Fruit fly (Drosophila melanogaster) Kc167 (cell line): ENCODE data around the gene CG14965.

Experiments used
- Myc ChIP-seq: fragments of >200 bp; optimal IDR thresholded peaks from 2 replicates; lab custom pipeline; 2017; ENCODE audit warnings: missing external identifiers
- Sin3A ChIP-seq: fragments of >200 bp; optimal IDR thresholded peaks from 2 replicates; lab custom pipeline; 2018; ENCODE audit warnings: missing external identifiers
- h ChIP-seq: fragments of >200 bp; optimal IDR thresholded peaks from 3 replicates; lab custom pipeline; 2018; ENCODE audit warnings: missing external identifiers
- insv ChIP-seq: fragments of >200 bp; optimal IDR thresholded peaks from 3 replicates; lab custom pipeline; 2018; ENCODE audit warnings: missing external identifiers
- psq ChIP-seq: fragments of >200 bp; optimal IDR thresholded peaks from 2 replicates; lab custom pipeline; 2017; ENCODE audit warnings: missing external identifiers
- ttk ChIP-seq: sonication (Bioruptor generic); optimal IDR thresholded peaks from 2 replicates; lab custom pipeline; 2017; ENCODE audit warnings: missing external identifiers

Gene CG14965

dm6 chr3L:3192333-3192894, at the start of gene CG14965:
Gene CG14965 (minus strand): TSS chr3L:3192491.
- TF ChIP-seq insv (no peak), ttk (lab: Kevin White, UChicago) (no peak), Sin3A (lab: Kevin White, UChicago) (no peak), h (lab: Kevin White, UChicago) (no peak), Myc (no peak), psq (lab: Kevin White, UChicago) (no peak)

dm6 chr3L:3241368-3241640, 49.0 kb upstream of the CG14965 start:
- TF ChIP-seq ttk (lab: Kevin White, UChicago) = no peak
- no peak for TF ChIP-seq psq (lab: Kevin White, UChicago)
- TF ChIP-seq Sin3A (lab: Kevin White, UChicago) = no peak
- TF ChIP-seq Myc = no peak
- TF ChIP-seq insv = no peak
- TF ChIP-seq h (lab: Kevin White, UChicago) = no peak

dm6 chr3L:3240597-3241367, 48.5 kb upstream of the CG14965 start:
- no peak for TF ChIP-seq psq (lab: Kevin White, UChicago)
- TF ChIP-seq insv = no peak
- TF ChIP-seq Myc = no peak
- no peak for TF ChIP-seq Sin3A (lab: Kevin White, UChicago)
- TF ChIP-seq ttk (lab: Kevin White, UChicago) = no peak
- no peak for TF ChIP-seq h (lab: Kevin White, UChicago)

- TF ChIP-seq insv (no peak), h (lab: Kevin White, UChicago) (no peak), psq (lab: Kevin White, UChicago) (no peak), ttk (lab: Kevin White, UChicago) (no peak), Sin3A (lab: Kevin White, UChicago) (no peak), Myc (no peak)
Observed at dm6 chr3L:3239785-3240596, 47.7 kb upstream of the CG14965 start.

dm6 chr3L:3239033-3239752, 46.9 kb upstream of the CG14965 start, which contains the start of gene CG17746:
Gene CG17746 (minus strand): TSS chr3L:3239578.
- TF ChIP-seq insv (no peak), Sin3A (lab: Kevin White, UChicago) (no peak), Myc (no peak), h (lab: Kevin White, UChicago) (no peak), psq (lab: Kevin White, UChicago) (no peak), ttk (lab: Kevin White, UChicago) (no peak)

dm6 chr3L:3236319-3236718, 44.0 kb upstream of the CG14965 start:
- no peak for TF ChIP-seq ttk (lab: Kevin White, UChicago)
- TF ChIP-seq psq (lab: Kevin White, UChicago) = no peak
- no peak for TF ChIP-seq Sin3A (lab: Kevin White, UChicago)
- TF ChIP-seq insv = no peak
- TF ChIP-seq h (lab: Kevin White, UChicago) = no peak
- TF ChIP-seq Myc = no peak

dm6 chr3L:3226458-3226783, 34.1 kb upstream of the CG14965 start:
- no peak for TF ChIP-seq psq (lab: Kevin White, UChicago)
- TF ChIP-seq Myc = no peak
- TF ChIP-seq Sin3A (lab: Kevin White, UChicago) = no peak
- no peak for TF ChIP-seq ttk (lab: Kevin White, UChicago)
- no peak for TF ChIP-seq h (lab: Kevin White, UChicago)
- TF ChIP-seq insv = no peak

- no peak for TF ChIP-seq Sin3A (lab: Kevin White, UChicago)
- TF ChIP-seq h (lab: Kevin White, UChicago) = no peak
- no peak for TF ChIP-seq ttk (lab: Kevin White, UChicago)
- TF ChIP-seq insv = no peak
- no peak for TF ChIP-seq psq (lab: Kevin White, UChicago)
- no peak for TF ChIP-seq Myc
Observed at dm6 chr3L:3225769-3226457, 33.6 kb upstream of the CG14965 start.

dm6 chr3L:3224740-3225719, 32.7 kb upstream of the CG14965 start, which contains the start of gene Larp4B:
Gene Larp4B (plus strand): TSS chr3L:3224838.
- TF ChIP-seq Myc = no peak
- TF ChIP-seq ttk (lab: Kevin White, UChicago) = no peak
- no peak for TF ChIP-seq Sin3A (lab: Kevin White, UChicago)
- no peak for TF ChIP-seq h (lab: Kevin White, UChicago)
- TF ChIP-seq psq (lab: Kevin White, UChicago) = no peak
- TF ChIP-seq insv = no peak

dm6 chr3L:3223390-3223914, 31.2 kb upstream of the CG14965 start:
- TF ChIP-seq Sin3A (lab: Kevin White, UChicago) = no peak
- TF ChIP-seq h (lab: Kevin White, UChicago) = no peak
- no peak for TF ChIP-seq insv
- no peak for TF ChIP-seq ttk (lab: Kevin White, UChicago)
- no peak for TF ChIP-seq Myc
- TF ChIP-seq psq (lab: Kevin White, UChicago) = no peak
